Worm (Caenorhabditis elegans) whole organism, L4/young adult: ENCODE measurements around the gene F09E10.7.

Source experiments
- W03F9.2 ChIP-seq: fragments of 150-350 bp; optimal IDR thresholded peaks from 2 replicates; lab custom pipeline; 2014; ENCODE audit warnings: missing biosample characterization, missing genetic modification characterization
- dao-5 ChIP-seq: sonication (generic microtip); optimal IDR thresholded peaks from 2 replicates; lab custom pipeline; 2016; ENCODE audit warnings: missing genotype, missing genetic modification characterization, moderate library complexity, missing compliant biosample characterization
- him-1 ChIP-seq: sonication (generic microtip); optimal IDR thresholded peaks from 2 replicates; lab custom pipeline; 2016; ENCODE audit warnings: missing genotype, missing genetic modification reagents, missing genetic modification characterization, missing compliant biosample characterization

DNA sequence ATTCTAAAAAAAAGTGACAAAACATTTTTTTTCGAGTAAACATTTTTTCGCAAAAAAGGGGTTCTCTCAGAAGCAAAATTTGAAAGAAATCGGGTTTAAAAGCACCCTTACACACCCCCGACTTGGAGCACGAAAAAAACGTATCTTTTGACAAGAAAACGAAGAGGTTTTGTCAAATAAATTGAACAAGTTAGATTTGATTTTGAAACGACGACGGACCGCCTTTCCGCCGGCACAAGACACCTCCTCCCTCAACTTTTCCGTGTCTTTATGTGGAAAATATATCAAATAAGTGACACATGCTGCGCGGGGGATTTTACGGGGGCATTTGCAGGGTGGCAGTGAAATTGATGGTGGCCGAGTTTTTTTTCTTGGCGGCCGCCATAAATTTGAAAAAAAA is 33.6 kb downstream of the F09E10.7 start:
- TF ChIP-seq W03F9.2 (tag; lab: Kevin White, UChicago) = no peak
- TF ChIP-seq dao-5 (tag; lab: Kevin White, UChicago) = no peak
- TF ChIP-seq him-1 = no peak
